Worm (Caenorhabditis elegans) whole organism, L1 larva: Measurements from ENCODE around the gene ndub-6.

Source experiments
- C04F5.9 ChIP-seq: sonication (generic microtip); optimal IDR thresholded peaks from 2 replicates; lab custom pipeline; 2016; ENCODE audit warnings: missing genetic modification characterization, missing compliant biosample characterization
- C34B4.2 ChIP-seq: sonication (generic microtip); optimal IDR thresholded peaks from 2 replicates; lab custom pipeline; 2017; ENCODE audit warnings: mild to moderate bottlenecking, missing genetic modification characterization, missing compliant biosample characterization
- Y116A8C.19 ChIP-seq: sonication (generic microtip); optimal IDR thresholded peaks from 2 replicates; lab custom pipeline; 2016; ENCODE audit warnings: missing compliant biosample characterization, missing genetic modification characterization, borderline replicate concordance
- aha-1 ChIP-seq: fragments of 150-350 bp; optimal IDR thresholded peaks from 2 replicates; lab custom pipeline; 2014; ENCODE audit warnings: missing biosample characterization, missing genetic modification characterization
- ama-1 ChIP-seq: fragments of 150-350 bp; optimal IDR thresholded peaks from 2 replicates; lab custom pipeline; 2014
- ceh-63 ChIP-seq: fragments of 200-800 bp; sonication (Bioruptor generic); optimal IDR thresholded peaks from 2 replicates; lab custom pipeline; 2018; ENCODE audit warnings: mild to moderate bottlenecking, missing genetic modification characterization, missing compliant biosample characterization
- ceh-8 ChIP-seq: fragments of 200-800 bp; sonication (Bioruptor generic); optimal IDR thresholded peaks from 2 replicates; lab custom pipeline; 2018; ENCODE audit warnings: mild to moderate bottlenecking, missing genetic modification characterization, moderate library complexity, missing compliant biosample characterization
- ceh-82 ChIP-seq, 3 experiments: fragments of 150-350 bp in 1 of 3; sonication (generic microtip) in 2 of 3; optimal IDR thresholded peaks; 2 replicates each; lab custom pipeline; 2014 to 2017; ENCODE audit warnings: missing biosample characterization in 3 of 3, missing genetic modification characterization in 3 of 3
- ceh-88 ChIP-seq: fragments of 200-800 bp; sonication (Bioruptor generic); IDR thresholded peaks from 2 replicates; pipeline ENCODE4 v1.3.6; 2022; ENCODE audit warnings: missing genetic modification characterization, missing compliant biosample characterization
- ceh-90 ChIP-seq: sonication (generic microtip); optimal IDR thresholded peaks from 2 replicates; lab custom pipeline; 2016; ENCODE audit warnings: missing genetic modification characterization, missing compliant biosample characterization
- ces-1 ChIP-seq: fragments of 150-350 bp; optimal IDR thresholded peaks from 2 replicates; lab custom pipeline; 2014; ENCODE audit warnings: missing biosample characterization, missing genetic modification reagents, missing genetic modification characterization
- dpl-1 ChIP-seq, 3 experiments: fragments of 150-350 bp in 2 of 3; sonication (generic microtip) in 1 of 3; optimal IDR thresholded peaks; 2 replicates each; lab custom pipeline; 2014 to 2017; ENCODE audit warnings: missing biosample characterization in 3 of 3, missing genetic modification characterization in 3 of 3, missing genetic modification reagents in 3 of 3
- efl-3 ChIP-seq: fragments of 200-800 bp; sonication (Bioruptor generic); optimal IDR thresholded peaks from 2 replicates; lab custom pipeline; 2018; ENCODE audit warnings: mild to moderate bottlenecking, missing genetic modification characterization, missing compliant biosample characterization
- elt-2 ChIP-seq: sonication (generic microtip); optimal IDR thresholded peaks from 2 replicates; lab custom pipeline; 2016; ENCODE audit warnings: missing genetic modification characterization, mild to moderate bottlenecking, inconsistent platforms, missing compliant biosample characterization, missing genetic modification reagents
- elt-3 ChIP-seq, 6 experiments: fragments of 150-350 bp in 1 of 6; sonication (generic microtip); optimal IDR thresholded peaks; 2 replicates each; lab custom pipeline; 2017 to 2018; ENCODE audit warnings: missing biosample characterization in 6 of 6, missing genetic modification characterization in 6 of 6, inconsistent platforms in 1 of 6
- ets-5 ChIP-seq: fragments of 200-800 bp; sonication (Bioruptor generic); IDR thresholded peaks from 2 replicates; pipeline ENCODE4 v1.3.6; 2022; ENCODE audit warnings: missing genetic modification characterization, missing compliant biosample characterization
- fkh-10 ChIP-seq: sonication (generic microtip); optimal IDR thresholded peaks from 2 replicates; lab custom pipeline; 2017; ENCODE audit warnings: missing biosample characterization, missing genetic modification reagents, missing genetic modification characterization
- fkh-4 ChIP-seq: sonication (generic microtip); optimal IDR thresholded peaks from 2 replicates; lab custom pipeline; 2016; ENCODE audit warnings: missing compliant biosample characterization, missing genetic modification characterization, borderline replicate concordance
- fkh-8 ChIP-seq: sonication (generic microtip); optimal IDR thresholded peaks from 2 replicates; lab custom pipeline; 2016; ENCODE audit warnings: mild to moderate bottlenecking, missing genetic modification characterization, missing compliant biosample characterization
- fos-1 ChIP-seq: fragments of 150-350 bp; optimal IDR thresholded peaks from 2 replicates; lab custom pipeline; 2014; ENCODE audit warnings: missing biosample characterization, missing genetic modification characterization
- grh-1 ChIP-seq: fragments of 200-800 bp; sonication (Bioruptor generic); IDR thresholded peaks from 2 replicates; pipeline ENCODE4 v1.3.6; 2022; ENCODE audit warnings: missing genetic modification reagents, missing genetic modification characterization, missing compliant biosample characterization
- hlh-17 ChIP-seq: fragments of 200-800 bp; sonication (Bioruptor generic); optimal IDR thresholded peaks from 2 replicates; lab custom pipeline; 2018; ENCODE audit warnings: missing genetic modification characterization, mild to moderate bottlenecking, missing compliant biosample characterization, moderate library complexity, borderline replicate concordance
- hlh-4 ChIP-seq: sonication (generic microtip); optimal IDR thresholded peaks from 2 replicates; lab custom pipeline; 2016; ENCODE audit warnings: mild to moderate bottlenecking, missing genetic modification characterization, missing compliant biosample characterization
- jun-1 ChIP-seq: fragments of 150-350 bp; optimal IDR thresholded peaks from 2 replicates; lab custom pipeline; 2014; ENCODE audit warnings: missing biosample characterization, missing genetic modification reagents, missing genetic modification characterization
- lin-15B ChIP-seq: fragments of 150-350 bp; sonication (generic microtip); optimal IDR thresholded peaks from 3 replicates; lab custom pipeline; 2014; ENCODE audit warnings: missing biosample characterization, missing genetic modification characterization
- lin-35 ChIP-seq, 2 experiments: fragments of 150-350 bp; optimal IDR thresholded peaks; 2 replicates each; lab custom pipeline; 2014; ENCODE audit warnings: missing biosample characterization in 2 of 2, missing genetic modification characterization in 2 of 2, missing genetic modification reagents in 2 of 2
- lin-39 ChIP-seq: fragments of 150-350 bp; optimal IDR thresholded peaks from 2 replicates; lab custom pipeline; 2014; ENCODE audit warnings: missing biosample characterization, missing genetic modification reagents, missing genetic modification characterization
- lir-3 ChIP-seq: sonication (generic microtip); optimal IDR thresholded peaks from 2 replicates; lab custom pipeline; 2016; ENCODE audit warnings: mild to moderate bottlenecking, missing genetic modification characterization, moderate library complexity, missing compliant biosample characterization; ENCODE audit not compliant: poor library complexity
- mdl-1 ChIP-seq, 2 experiments: fragments of 150-350 bp; optimal IDR thresholded peaks; 2 replicates each; lab custom pipeline; 2014 to 2017; ENCODE audit warnings: missing biosample characterization in 2 of 2, missing genetic modification characterization in 2 of 2, inconsistent platforms in 1 of 2
- mef-2 ChIP-seq: fragments of 150-350 bp; optimal IDR thresholded peaks from 2 replicates; lab custom pipeline; 2014; ENCODE audit warnings: missing biosample characterization, missing genetic modification characterization
- mep-1 ChIP-seq: fragments of 150-350 bp; optimal IDR thresholded peaks from 2 replicates; lab custom pipeline; 2014; ENCODE audit warnings: missing biosample characterization, missing genetic modification characterization
- nhr-11 ChIP-seq: fragments of 150-350 bp; optimal IDR thresholded peaks from 2 replicates; lab custom pipeline; 2014; ENCODE audit warnings: missing biosample characterization, missing genetic modification characterization
- nhr-28 ChIP-seq: fragments of 150-350 bp; optimal IDR thresholded peaks from 2 replicates; lab custom pipeline; 2014; ENCODE audit warnings: missing biosample characterization, missing genetic modification characterization
- nhr-85 ChIP-seq: sonication (generic microtip); peaks from one replicate; lab custom pipeline; 2016; ENCODE audit warnings: missing genetic modification characterization, inconsistent platforms, missing compliant biosample characterization
- nhr-90 ChIP-seq: sonication (generic microtip); optimal IDR thresholded peaks from 2 replicates; lab custom pipeline; 2016; ENCODE audit warnings: mild to moderate bottlenecking, missing genetic modification characterization, missing compliant biosample characterization; ENCODE audit not compliant: poor library complexity
- pag-3 ChIP-seq: sonication (generic microtip); optimal IDR thresholded peaks from 2 replicates; lab custom pipeline; 2017; ENCODE audit warnings: missing genetic modification characterization, mild to moderate bottlenecking, missing compliant biosample characterization, antibody characterized with exemption, borderline replicate concordance; ENCODE audit not compliant: insufficient read depth
- pax-3 ChIP-seq: fragments of 200-800 bp; sonication (Bioruptor generic); optimal IDR thresholded peaks from 2 replicates; lab custom pipeline; 2018; ENCODE audit warnings: mild to moderate bottlenecking, missing genetic modification characterization, moderate library complexity, missing compliant biosample characterization
- rnt-1 ChIP-seq: sonication (generic microtip); optimal IDR thresholded peaks from 2 replicates; lab custom pipeline; 2016; ENCODE audit warnings: mild to moderate bottlenecking, missing genetic modification characterization, moderate library complexity, missing compliant biosample characterization
- skn-1 ChIP-seq: fragments of 150-350 bp; optimal IDR thresholded peaks from 2 replicates; lab custom pipeline; 2014; ENCODE audit warnings: missing biosample characterization, missing genetic modification characterization
- snpc-4 ChIP-seq: fragments of 150-350 bp; optimal IDR thresholded peaks from 2 replicates; lab custom pipeline; 2014; ENCODE audit warnings: missing biosample characterization, missing genetic modification characterization
- snu-23 ChIP-seq: sonication (generic microtip); optimal IDR thresholded peaks from 2 replicates; lab custom pipeline; 2016; ENCODE audit warnings: missing genetic modification characterization, missing compliant biosample characterization
- sptf-1 ChIP-seq: fragments of 150-350 bp; optimal IDR thresholded peaks from 2 replicates; lab custom pipeline; 2014; ENCODE audit warnings: missing biosample characterization, missing genetic modification characterization
- sup-37 ChIP-seq: fragments of 200-800 bp; sonication (Bioruptor generic); optimal IDR thresholded peaks from 2 replicates; lab custom pipeline; 2018; ENCODE audit warnings: mild to moderate bottlenecking, missing genetic modification characterization, missing compliant biosample characterization
- swsn-7 ChIP-seq: sonication (generic microtip); optimal IDR thresholded peaks from 2 replicates; lab custom pipeline; 2016; ENCODE audit warnings: missing genetic modification characterization, missing compliant biosample characterization
- tbx-2 ChIP-seq: sonication (generic microtip); optimal IDR thresholded peaks from 2 replicates; lab custom pipeline; 2016; ENCODE audit warnings: missing genetic modification characterization, missing compliant biosample characterization
- unc-130 ChIP-seq: fragments of 150-350 bp; optimal IDR thresholded peaks from 2 replicates; lab custom pipeline; 2017; ENCODE audit warnings: missing biosample characterization, missing genetic modification characterization, inconsistent platforms
- unc-62 ChIP-seq: fragments of 150-350 bp; optimal IDR thresholded peaks from 2 replicates; lab custom pipeline; 2014; ENCODE audit warnings: missing biosample characterization, missing genetic modification reagents, missing genetic modification characterization
- unc-86 ChIP-seq: sonication (generic microtip); optimal IDR thresholded peaks from 2 replicates; lab custom pipeline; 2016; ENCODE audit warnings: missing genetic modification characterization, missing compliant biosample characterization
- vab-15 ChIP-seq: sonication (generic microtip); optimal IDR thresholded peaks from 2 replicates; lab custom pipeline; 2017; ENCODE audit warnings: missing genotype, mild to moderate bottlenecking, missing genetic modification characterization, missing compliant biosample characterization
- xbp-1 ChIP-seq: sonication (generic microtip); optimal IDR thresholded peaks from 2 replicates; lab custom pipeline; 2016; ENCODE audit warnings: missing genetic modification characterization, missing compliant biosample characterization
- zag-1 ChIP-seq: fragments of 150-350 bp; optimal IDR thresholded peaks from 2 replicates; lab custom pipeline; 2014; ENCODE audit warnings: missing biosample characterization, missing genetic modification characterization
- ztf-4 ChIP-seq: fragments of 150-350 bp; optimal IDR thresholded peaks from 2 replicates; lab custom pipeline; 2014; ENCODE audit warnings: missing biosample characterization, missing genetic modification characterization

The ndub-6 gene

DNA sequence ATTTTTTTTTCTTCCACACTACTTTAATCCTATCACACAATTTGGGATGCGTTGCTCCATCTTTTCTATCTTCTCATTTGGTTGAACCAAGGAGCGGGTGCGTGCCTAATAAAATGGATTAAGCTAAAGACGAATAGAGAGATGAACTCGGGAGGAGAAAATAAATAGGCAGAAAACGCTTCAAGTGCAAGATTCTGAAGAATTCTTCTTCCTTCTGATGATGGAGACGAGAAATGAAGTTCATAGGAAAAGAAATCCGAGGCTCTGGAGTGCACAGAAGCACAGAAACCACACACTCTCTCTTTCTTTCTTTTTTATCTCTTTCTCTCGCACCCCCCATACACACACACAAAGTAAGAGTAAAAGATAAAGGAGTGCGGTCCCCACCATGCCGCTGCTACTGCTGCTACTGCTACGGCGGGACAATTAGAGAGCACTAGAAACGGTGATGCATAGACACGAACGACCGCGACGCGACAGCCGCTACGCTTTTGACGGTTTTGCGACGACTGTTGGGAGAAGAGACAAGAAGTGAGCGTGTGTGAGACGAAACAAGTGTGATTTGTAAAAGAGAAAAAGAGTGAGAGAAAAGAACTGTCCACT lies 40.0 kb downstream of the ndub-6 start:
- TF ChIP-seq ama-1 (lab: Kevin White, UChicago) (no peak), hlh-17 (GFP tag; lab: Kevin White, UChicago) (no peak), sptf-1 (tag; lab: Kevin White, UChicago) (no peak), unc-62 (no peak), fkh-10 (peak; percentile 61), ceh-63 (GFP tag; lab: Kevin White, UChicago) (no peak), elt-3 (tag; optimal IDR thresholded peaks at IDR 0.05; lab: Kevin White, UChicago) (peak in 5 of 6 experiments; percentile 2 to 84 (median 31)), jun-1 (tag; lab: Kevin White, UChicago) (peak; percentile 42), lin-35 (GFP tag; optimal IDR thresholded peaks at IDR 0.05; lab: Kevin White, UChicago) (peak; percentile 57 to 82), C34B4.2 (tag; lab: Kevin White, UChicago) (no peak), lir-3 (tag; lab: Kevin White, UChicago) (peak; percentile 20), ces-1 (GFP tag; lab: Kevin White, UChicago) (peak; percentile 88), ceh-88 (no peak), ceh-82 (tag; optimal IDR thresholded peaks at IDR 0.05; lab: Kevin White, UChicago) (peak; percentile 35 to 86 (median 66)), pax-3 (tag; lab: Kevin White, UChicago) (no peak), C04F5.9 (no peak), sup-37 (no peak), unc-130 (tag; lab: Kevin White, UChicago) (no peak), dpl-1 (GFP tag; optimal IDR thresholded peaks at IDR 0.05; lab: Kevin White, UChicago) (peak; percentile 34 to 61 (median 48)), unc-86 (peak; percentile 58), vab-15 (tag; lab: Kevin White, UChicago) (no peak), mep-1 (peak; percentile 80), nhr-28 (tag; lab: Kevin White, UChicago) (no peak), lin-39 (tag; lab: Kevin White, UChicago) (no peak), xbp-1 (tag; lab: Kevin White, UChicago) (peak; percentile 64), lin-15B (tag; lab: Kevin White, UChicago) (no peak), ceh-90 (tag; lab: Kevin White, UChicago) (no peak), aha-1 (tag; lab: Kevin White, UChicago) (no peak), tbx-2 (peak; percentile 73), fkh-8 (peak; percentile 29), efl-3 (no peak), snpc-4 (tag; lab: Kevin White, UChicago) (peak; percentile 31), fos-1 (tag; lab: Kevin White, UChicago) (no peak), Y116A8C.19 (tag; lab: Kevin White, UChicago) (no peak), swsn-7 (peak; percentile 74), elt-2 (tag; lab: Kevin White, UChicago) (peak; percentile 85), ztf-4 (tag; lab: Kevin White, UChicago) (peak; percentile 22), nhr-85 (tag; lab: Kevin White, UChicago) (peak; percentile 86), mdl-1 (tag; optimal IDR thresholded peaks at IDR 0.05; lab: Kevin White, UChicago) (peak in 1 of 2 experiments; percentile 80), skn-1 (peak; percentile 60), nhr-90 (tag; lab: Kevin White, UChicago) (peak; percentile 77), fkh-4 (no peak), zag-1 (no peak), grh-1 (GFP tag; lab: Robert Waterston, UW) (no peak), mef-2 (tag; lab: Kevin White, UChicago) (peak; percentile 9), ceh-8 (GFP tag; lab: Kevin White, UChicago) (no peak), snu-23 (GFP tag; lab: Kevin White, UChicago) (peak; percentile 88), pag-3 (no peak), hlh-4 (tag; lab: Kevin White, UChicago) (no peak), nhr-11 (tag; lab: Kevin White, UChicago) (no peak), ets-5 (GFP tag; lab: Robert Waterston, UW) (no peak), rnt-1 (peak; percentile 80)
